Worm (Caenorhabditis elegans): Measurements from ENCODE around the gene npr-5.

- TF ChIP-seq fkh-10 (GFP tag; optimal IDR thresholded peaks at IDR 0.05), result no peak
- no peak for TF ChIP-seq lin-11 (tag; optimal IDR thresholded peaks at IDR 0.05)
- TF ChIP-seq nhr-232 (tag; optimal IDR thresholded peaks at IDR 0.05), result no peak
- no peak for TF ChIP-seq rnt-1 (tag; optimal IDR thresholded peaks at IDR 0.05)
- no peak for TF ChIP-seq sox-2 (GFP tag; IDR thresholded peaks at IDR 0.05)
- TF ChIP-seq nhr-11 (tag; optimal IDR thresholded peaks at IDR 0.05), result no peak
- TF ChIP-seq ceh-9 (tag; optimal IDR thresholded peaks at IDR 0.05), result no peak
- TF ChIP-seq unc-55 (GFP tag; optimal IDR thresholded peaks at IDR 0.05), result no peak
- TF ChIP-seq eyg-1 (tag; optimal IDR thresholded peaks at IDR 0.05), result no peak
- no peak for TF ChIP-seq dmd-4 (tag; optimal IDR thresholded peaks at IDR 0.05; ENCODE audit: borderline replicate concordance)
- no peak for TF ChIP-seq ceh-34 (tag; optimal IDR thresholded peaks at IDR 0.05)
- no peak for TF ChIP-seq pqm-1 (tag; optimal IDR thresholded peaks at IDR 0.05)
Observed at ce11 chrV:331245-331644, 49.7 kb upstream of the npr-5 start.
